Worm (Caenorhabditis elegans) whole organism, L4 larva: ENCODE measurements around the gene H10E21.1.

ENCODE experiments used
- F10B5.3 ChIP-seq: sonication (generic microtip); optimal IDR thresholded peaks from 2 replicates; lab custom pipeline; 2016; ENCODE audit warnings: mild to moderate bottlenecking, missing genetic modification characterization, missing compliant biosample characterization
- F26F4.8 ChIP-seq: fragments of 200-800 bp; sonication (Bioruptor generic); conservative IDR thresholded peaks from 2 replicates; pipeline ENCODE4 v1.3.6; 2022; ENCODE audit warnings: missing genetic modification characterization, missing compliant biosample characterization
- T20F7.1 ChIP-seq: fragments of 200-800 bp; sonication (Bioruptor generic); optimal IDR thresholded peaks from 2 replicates; lab custom pipeline; 2018; ENCODE audit warnings: mild to moderate bottlenecking, missing genetic modification characterization, missing compliant biosample characterization
- Y48G9A.11 ChIP-seq: fragments of 200-800 bp; sonication (Bioruptor generic); IDR thresholded peaks from 2 replicates; pipeline ENCODE4 v1.3.6; 2022; ENCODE audit warnings: missing genetic modification reagents, missing genetic modification characterization, missing compliant biosample characterization
- Y75B8A.6 ChIP-seq: fragments of 200-800 bp; sonication (Bioruptor generic); IDR thresholded peaks from 2 replicates; pipeline ENCODE4 v1.3.6; 2022; ENCODE audit warnings: missing genetic modification reagents, missing genetic modification characterization, missing compliant biosample characterization
- ZK337.2 ChIP-seq: fragments of 200-800 bp; sonication (Bioruptor generic); IDR thresholded peaks from 2 replicates; pipeline ENCODE4 v1.3.6; 2022; ENCODE audit warnings: missing genetic modification reagents, missing genetic modification characterization, missing compliant biosample characterization
- ama-1 ChIP-seq: fragments of 150-350 bp; optimal IDR thresholded peaks from 2 replicates; lab custom pipeline; 2014; ENCODE audit warnings: inconsistent platforms, mixed read lengths
- arid-1 ChIP-seq: fragments of 200-800 bp; sonication (Bioruptor generic); conservative IDR thresholded peaks from 2 replicates; pipeline ENCODE4 v1.3.6; 2022; ENCODE audit warnings: missing genetic modification reagents, missing genetic modification characterization, missing compliant biosample characterization
- ceh-32 ChIP-seq: sonication (generic microtip); optimal IDR thresholded peaks from 2 replicates; lab custom pipeline; 2016; ENCODE audit warnings: mild to moderate bottlenecking, missing genetic modification characterization, missing compliant biosample characterization; ENCODE audit not compliant: poor library complexity
- ceh-82 ChIP-seq: sonication (generic microtip); optimal IDR thresholded peaks from 2 replicates; lab custom pipeline; 2017; ENCODE audit warnings: missing biosample characterization, missing genetic modification characterization
- cey-2 ChIP-seq: sonication (generic microtip); optimal IDR thresholded peaks from 3 replicates; lab custom pipeline; 2017; ENCODE audit warnings: missing genetic modification characterization, mild to moderate bottlenecking, missing compliant biosample characterization, antibody characterized with exemption, borderline replicate concordance; ENCODE audit not compliant: insufficient read depth
- daf-12 ChIP-seq: fragments of 150-350 bp; optimal IDR thresholded peaks from 2 replicates; lab custom pipeline; 2014; ENCODE audit warnings: missing biosample characterization, missing genetic modification reagents, missing genetic modification characterization
- daf-16 ChIP-seq, 3 experiments: sonication (generic microtip); optimal IDR thresholded peaks; 2 replicates each; lab custom pipeline; 2016 to 2017; ENCODE audit warnings: missing genetic modification characterization in 3 of 3, missing genetic modification reagents in 3 of 3, mild to moderate bottlenecking in 2 of 3, missing compliant biosample characterization in 2 of 3, missing biosample characterization in 1 of 3, moderate library complexity in 1 of 3
- dmd-8 ChIP-seq: fragments of 200-800 bp; sonication (Bioruptor generic); IDR thresholded peaks from 2 replicates; pipeline ENCODE4 v1.3.6; 2022; ENCODE audit warnings: missing genetic modification characterization, missing compliant biosample characterization
- dpl-1 ChIP-seq: fragments of 150-350 bp; optimal IDR thresholded peaks from 2 replicates; lab custom pipeline; 2014; ENCODE audit warnings: missing biosample characterization, missing genetic modification reagents, missing genetic modification characterization
- duxl-1 ChIP-seq: sonication (generic microtip); optimal IDR thresholded peaks from 2 replicates; lab custom pipeline; 2016; ENCODE audit warnings: mild to moderate bottlenecking, missing genetic modification characterization, moderate library complexity, missing compliant biosample characterization; ENCODE audit not compliant: poor library complexity
- dve-1 ChIP-seq: sonication (generic microtip); optimal IDR thresholded peaks from 2 replicates; lab custom pipeline; 2017; ENCODE audit warnings: antibody characterized with exemption, mild to moderate bottlenecking, missing genetic modification characterization, missing compliant biosample characterization; ENCODE audit not compliant: insufficient read depth
- egl-43 ChIP-seq: fragments of 200-800 bp; sonication (Bioruptor generic); IDR thresholded peaks from 2 replicates; pipeline ENCODE4 v1.3.6; 2022; ENCODE audit warnings: missing genetic modification reagents, missing genetic modification characterization, missing compliant biosample characterization
- hif-1 ChIP-seq, 2 experiments: sonication (generic microtip); optimal IDR thresholded peaks; 2 replicates each; lab custom pipeline; 2016 to 2017; ENCODE audit warnings: missing compliant biosample characterization in 2 of 2, missing genetic modification characterization in 2 of 2, missing genetic modification reagents in 2 of 2, missing genotype in 2 of 2, mild to moderate bottlenecking in 1 of 2
- hlh-11 ChIP-seq: fragments of 200-800 bp; sonication (Bioruptor generic); optimal IDR thresholded peaks from 2 replicates; lab custom pipeline; 2018; ENCODE audit warnings: mild to moderate bottlenecking, missing genetic modification characterization, missing compliant biosample characterization
- hmg-1.1 ChIP-seq: fragments of 200-800 bp; sonication (Bioruptor generic); IDR thresholded peaks from 2 replicates; pipeline ENCODE4 v1.3.6; 2022; ENCODE audit warnings: missing genetic modification reagents, missing genetic modification characterization, missing compliant biosample characterization
- lim-7 ChIP-seq: fragments of 200-800 bp; sonication (Bioruptor generic); IDR thresholded peaks from 2 replicates; pipeline ENCODE4 v1.3.6; 2022; ENCODE audit warnings: missing genetic modification characterization, missing compliant biosample characterization
- lin-15B ChIP-seq: fragments of 150-350 bp; sonication (generic microtip); optimal IDR thresholded peaks from 3 replicates; lab custom pipeline; 2014; ENCODE audit warnings: missing biosample characterization, missing genetic modification characterization
- lin-38 ChIP-seq: fragments of 200-800 bp; sonication (Bioruptor generic); IDR thresholded peaks from 2 replicates; pipeline ENCODE4 v1.3.6; 2022; ENCODE audit warnings: missing genetic modification reagents, missing genetic modification characterization, missing compliant biosample characterization
- lin-39 ChIP-seq: fragments of 150-350 bp; optimal IDR thresholded peaks from 2 replicates; lab custom pipeline; 2014; ENCODE audit warnings: missing biosample characterization, missing genetic modification reagents, missing genetic modification characterization
- lsy-2 ChIP-seq, 2 experiments: fragments of 150-350 bp in 1 of 2; sonication (generic microtip) in 1 of 2; optimal IDR thresholded peaks; 2 replicates each; lab custom pipeline; 2014 to 2017; ENCODE audit warnings: missing biosample characterization in 2 of 2, missing genetic modification characterization in 2 of 2
- madf-5 ChIP-seq, 2 experiments: fragments of 200-800 bp; sonication (Bioruptor generic); IDR thresholded peaks; 2 replicates each; pipeline ENCODE4 v1.3.6; 2022; ENCODE audit warnings: missing compliant biosample characterization in 2 of 2, missing genetic modification characterization in 2 of 2
- madf-9 ChIP-seq: fragments of 200-800 bp; sonication (Bioruptor generic); conservative IDR thresholded peaks from 2 replicates; pipeline ENCODE4 v1.3.6; 2022; ENCODE audit warnings: missing genetic modification reagents, missing genetic modification characterization, missing compliant biosample characterization
- mdl-1 ChIP-seq, 2 experiments: fragments of 150-350 bp in 1 of 2; sonication (generic microtip) in 1 of 2; optimal IDR thresholded peaks; 2 replicates each; lab custom pipeline; 2014 to 2017; ENCODE audit warnings: missing biosample characterization in 2 of 2, missing genetic modification characterization in 2 of 2
- mdt-29 ChIP-seq: fragments of 200-800 bp; sonication (Bioruptor generic); IDR thresholded peaks from 2 replicates; pipeline ENCODE4 v1.3.6; 2022; ENCODE audit warnings: missing genetic modification reagents, missing genetic modification characterization, missing compliant biosample characterization
- mep-1 ChIP-seq: fragments of 150-350 bp; sonication (generic microtip); optimal IDR thresholded peaks from 3 replicates; lab custom pipeline; 2014; ENCODE audit warnings: missing biosample characterization, missing genetic modification characterization
- nhr-25 ChIP-seq: sonication (generic microtip); optimal IDR thresholded peaks from 2 replicates; lab custom pipeline; 2017; ENCODE audit warnings: missing genetic modification characterization, mild to moderate bottlenecking, missing compliant biosample characterization, antibody characterized with exemption, moderate library complexity, borderline replicate concordance; ENCODE audit not compliant: insufficient read depth
- nhr-28 ChIP-seq: fragments of 150-350 bp; optimal IDR thresholded peaks from 2 replicates; lab custom pipeline; 2014; ENCODE audit warnings: missing biosample characterization, missing genetic modification characterization
- nhr-41 ChIP-seq: fragments of 200-800 bp; sonication (Bioruptor generic); IDR thresholded peaks from 2 replicates; pipeline ENCODE4 v1.3.6; 2022; ENCODE audit warnings: missing genetic modification reagents, missing genetic modification characterization, missing compliant biosample characterization
- nhr-77 ChIP-seq: fragments of 150-350 bp; optimal IDR thresholded peaks from 2 replicates; lab custom pipeline; 2014; ENCODE audit warnings: missing biosample characterization, missing genetic modification characterization
- sdz-12 ChIP-seq: fragments of 200-800 bp; sonication (Bioruptor generic); optimal IDR thresholded peaks from 2 replicates; lab custom pipeline; 2018; ENCODE audit warnings: mild to moderate bottlenecking, missing genetic modification characterization, missing compliant biosample characterization
- set-16 ChIP-seq: fragments of 200-800 bp; sonication (Bioruptor generic); IDR thresholded peaks from 2 replicates; pipeline ENCODE4 v1.3.6; 2022; ENCODE audit warnings: missing genetic modification reagents, missing genetic modification characterization, missing compliant biosample characterization
- snpc-1.2 ChIP-seq: fragments of 200-800 bp; sonication (Bioruptor generic); IDR thresholded peaks from 2 replicates; pipeline ENCODE4 v1.3.6; 2022; ENCODE audit warnings: missing genetic modification reagents, missing genetic modification characterization, missing compliant biosample characterization
- spr-3 ChIP-seq: fragments of 200-800 bp; sonication (Bioruptor generic); optimal IDR thresholded peaks from 2 replicates; lab custom pipeline; 2018; ENCODE audit warnings: mild to moderate bottlenecking, missing genetic modification characterization, missing compliant biosample characterization
- tag-97 ChIP-seq: fragments of 200-800 bp; sonication (Bioruptor generic); IDR thresholded peaks from 2 replicates; pipeline ENCODE4 v1.3.6; 2022; ENCODE audit warnings: missing genetic modification characterization, missing compliant biosample characterization
- unc-62 ChIP-seq, 3 experiments: fragments of 150-350 bp in 1 of 3; sonication (generic microtip); optimal IDR thresholded peaks in 2 of 3; peaks in 1 of 3; 1 replicate in 1 of 3; 2 replicates in 2 of 3; lab custom pipeline; 2014 to 2017; ENCODE audit warnings: missing biosample characterization in 3 of 3, missing genetic modification characterization in 3 of 3, missing genetic modification reagents in 3 of 3, missing genotype in 1 of 3
- zag-1 ChIP-seq: fragments of 150-350 bp; optimal IDR thresholded peaks from 2 replicates; lab custom pipeline; 2014; ENCODE audit warnings: missing biosample characterization, missing genetic modification characterization
- zfp-3 ChIP-seq: fragments of 200-800 bp; sonication (Bioruptor generic); conservative IDR thresholded peaks from 2 replicates; pipeline ENCODE4 v1.3.6; 2022; ENCODE audit warnings: missing genetic modification reagents, missing genetic modification characterization, missing compliant biosample characterization
- zip-2 ChIP-seq: fragments of 150-350 bp; optimal IDR thresholded peaks from 2 replicates; lab custom pipeline; 2014; ENCODE audit warnings: missing biosample characterization, missing genetic modification characterization
- ztf-7 ChIP-seq: fragments of 150-350 bp; optimal IDR thresholded peaks from 2 replicates; lab custom pipeline; 2014; ENCODE audit warnings: missing biosample characterization, missing genetic modification characterization

Gene H10E21.1

DNA sequence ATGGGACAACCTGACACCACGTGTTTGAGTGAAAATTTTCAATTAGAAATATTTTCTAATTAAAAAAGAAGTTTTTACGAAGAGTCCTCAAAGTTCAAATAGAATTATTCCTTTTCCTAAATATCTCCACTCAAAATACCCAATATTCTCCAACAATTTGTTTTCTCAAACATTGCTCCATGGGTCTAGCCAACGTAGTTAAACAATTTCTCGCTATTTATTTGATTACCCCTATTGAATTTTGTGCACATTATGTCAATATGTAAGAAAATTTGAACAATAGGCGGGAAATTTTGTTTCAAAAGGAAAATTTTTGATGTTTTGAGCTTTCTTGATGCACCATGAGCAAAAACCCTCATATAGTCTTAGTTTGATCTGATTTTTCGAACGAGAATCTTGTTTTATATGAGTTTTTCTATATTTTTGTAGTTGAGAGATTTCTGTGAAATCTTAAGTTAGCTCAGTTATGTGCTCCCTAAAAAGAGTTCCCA lies 46.9 kb downstream of the H10E21.1 start (continued):
- TF ChIP-seq zip-2 = no peak
- TF ChIP-seq unc-62 (GFP tag; optimal IDR thresholded peaks at IDR 0.05 in 1 of 2; lab: Kevin White, UChicago) = no peak
- TF ChIP-seq unc-62 (tag; optimal IDR thresholded peaks at IDR 0.05; lab: Kevin White, UChicago) = no peak
- no peak for TF ChIP-seq madf-9 (GFP tag; lab: Robert Waterston, UW)
- TF ChIP-seq, all 104 proteins: peak for 31

DNA sequence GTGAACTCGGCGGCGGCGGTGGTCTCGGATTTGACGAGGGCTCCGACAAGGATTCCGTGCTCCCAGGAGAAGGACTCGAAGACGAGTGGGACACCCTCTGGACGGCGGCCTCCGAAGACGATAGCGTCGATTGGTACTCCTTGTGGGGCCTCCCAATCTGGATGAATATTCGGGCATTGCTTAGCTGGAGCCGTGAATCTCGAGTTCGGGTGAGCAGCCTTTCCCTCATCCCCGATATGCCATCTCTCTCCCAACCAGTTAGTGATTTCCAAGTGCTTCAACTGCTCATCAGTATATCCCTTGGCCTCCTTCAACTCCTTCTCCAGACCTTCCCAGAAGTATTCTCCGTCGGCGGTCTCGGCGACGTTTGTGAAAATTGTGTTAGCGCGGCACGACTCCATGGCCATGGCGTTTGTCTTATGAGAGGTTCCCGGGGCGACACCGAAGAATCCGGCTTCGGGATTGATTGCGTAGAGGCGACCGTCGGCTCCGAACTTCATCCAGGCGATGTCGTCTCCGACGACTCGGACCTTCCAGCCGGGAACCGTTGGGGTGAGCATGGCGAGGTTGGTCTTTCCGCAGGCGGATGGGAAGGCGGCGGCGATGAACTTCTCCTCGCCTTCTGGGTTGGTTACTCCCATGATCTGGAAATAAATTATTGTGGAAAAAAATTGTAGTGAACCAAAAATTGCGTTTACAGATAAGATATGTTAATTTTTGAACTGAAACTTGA lies 48.2 kb downstream of the H10E21.1 start:
- TF ChIP-seq daf-16 (GFP tag; optimal IDR thresholded peaks at IDR 0.05; lab: Kevin White, UChicago) (no peak), daf-16 (tag; optimal IDR thresholded peaks at IDR 0.05; lab: Kevin White, UChicago) (no peak), madf-5 (GFP tag; IDR thresholded peaks at IDR 0.05; lab: Robert Waterston, UW) (0 out of 4 replicates have a peak, but pooled peaks of 1 of the 2 experiments have one; percentile 59), hlh-11 (no peak), zag-1 (tag; lab: Kevin White, UChicago) (no peak), lin-15B (tag; lab: Kevin White, UChicago) (no peak), tag-97 (GFP tag; lab: Robert Waterston, UW) (no peak), ceh-32 (no peak), egl-43 (GFP tag; lab: Robert Waterston, UW) (peak; percentile 68; the same call in 1 of the 2 replicates), T20F7.1 (GFP tag; lab: Kevin White, UChicago) (no peak), duxl-1 (tag; lab: Kevin White, UChicago) (peak; percentile 1), zfp-3 (GFP tag; lab: Robert Waterston, UW) (peak; percentile 78), mep-1 (no peak), nhr-28 (no peak), F10B5.3 (no peak), lsy-2 (tag; optimal IDR thresholded peaks at IDR 0.05; lab: Kevin White, UChicago) (no peak), lim-7 (peak; percentile 37; the same call in 1 of the 2 replicates), sdz-12 (GFP tag; lab: Kevin White, UChicago) (peak; percentile 21), hmg-1.1 (GFP tag; lab: Robert Waterston, UW) (peak; percentile 39; the same call in 1 of the 2 replicates), lin-39 (tag; lab: Kevin White, UChicago) (no peak), spr-3 (no peak), arid-1 (GFP tag; lab: Robert Waterston, UW) (no peak), nhr-41 (GFP tag; lab: Robert Waterston, UW) (no peak), ceh-82 (tag; lab: Kevin White, UChicago) (no peak), dve-1 (no peak), ZK337.2 (GFP tag; lab: Robert Waterston, UW) (peak; percentile 32; the same call in 1 of the 2 replicates), ama-1 (no peak), dmd-8 (GFP tag; lab: Robert Waterston, UW) (0 out of 2 replicates have a peak, but pooled peaks have one; percentile 32), cey-2 (tag; lab: Kevin White, UChicago) (no peak), nhr-77 (tag; lab: Kevin White, UChicago) (no peak), Y75B8A.6 (GFP tag; lab: Robert Waterston, UW) (no peak), ztf-7 (tag; lab: Kevin White, UChicago) (no peak), nhr-25 (tag; lab: Kevin White, UChicago) (no peak), daf-12 (tag; lab: Kevin White, UChicago) (no peak), mdt-29 (GFP tag; lab: Robert Waterston, UW) (no peak), Y48G9A.11 (peak; percentile 55), set-16 (GFP tag; lab: Robert Waterston, UW) (peak; percentile 95), lin-38 (GFP tag; lab: Robert Waterston, UW) (peak; percentile 33; the same call in 1 of the 2 replicates), F26F4.8 (GFP tag; lab: Robert Waterston, UW) (no peak), hif-1 (tag; optimal IDR thresholded peaks at IDR 0.05; lab: Kevin White, UChicago) (no peak), mdl-1 (tag; optimal IDR thresholded peaks at IDR 0.05; lab: Kevin White, UChicago) (no peak), zip-2 (no peak), snpc-1.2 (GFP tag; lab: Robert Waterston, UW) (no peak), dpl-1 (no peak)
